Fruit fly (Drosophila melanogaster) whole organism, embryonic: ENCODE data around the gene CG17207.

ENCODE experiments used
- Atf-2 ChIP-seq: fragments of 200-800 bp; sonication (Bioruptor generic); optimal IDR thresholded peaks from 2 replicates; lab custom pipeline; 2016; ENCODE audit warnings: missing biosample characterization, missing genetic modification characterization
- CG12769 ChIP-seq: fragments of 200-800 bp; sonication (Bioruptor generic); optimal IDR thresholded peaks from 2 replicates; lab custom pipeline; 2019; ENCODE audit warnings: missing biosample characterization, mild to moderate bottlenecking, missing genetic modification characterization, moderate library complexity
- CG13287 ChIP-seq: fragments of 200-800 bp; sonication (Bioruptor generic); IDR thresholded peaks from 2 replicates; pipeline ENCODE4 v1.3.6; 2022; ENCODE audit warnings: missing biosample characterization, missing genetic modification characterization; ENCODE audit not compliant: partially characterized antibody
- CG14050 ChIP-seq: fragments of 200-800 bp; sonication (Bioruptor generic); IDR thresholded peaks from 3 replicates; pipeline ENCODE4 v1.3.6; 2022; ENCODE audit warnings: missing biosample characterization, missing genetic modification characterization
- CG14710 ChIP-seq: fragments of 200-800 bp; sonication (Bioruptor generic); optimal IDR thresholded peaks from 3 replicates; lab custom pipeline; 2019; ENCODE audit warnings: missing biosample characterization, mild to moderate bottlenecking, missing genetic modification characterization, moderate library complexity
- CG15514 ChIP-seq: fragments of 200-800 bp; sonication (Bioruptor generic); optimal IDR thresholded peaks from 3 replicates; lab custom pipeline; 2017; ENCODE audit warnings: missing biosample characterization, missing genetic modification characterization, mild to moderate bottlenecking, moderate library complexity, missing genetic modification reagents
- CG17186 ChIP-seq: fragments of 200-800 bp; sonication (Bioruptor generic); optimal IDR thresholded peaks from 3 replicates; lab custom pipeline; 2017; ENCODE audit warnings: missing biosample characterization, missing genetic modification reagents, missing genetic modification characterization
- CG17328 ChIP-seq: fragments of 200-800 bp; sonication (Bioruptor generic); IDR thresholded peaks from 2 replicates; pipeline ENCODE4 v1.3.6; 2022; ENCODE audit warnings: missing biosample characterization, missing genetic modification characterization
- CG17385 ChIP-seq: fragments of 200-800 bp; sonication (Bioruptor generic); optimal IDR thresholded peaks from 3 replicates; lab custom pipeline; 2018; ENCODE audit warnings: missing biosample characterization, mild to moderate bottlenecking, missing genetic modification characterization
- CG2889 ChIP-seq: fragments of 200-800 bp; sonication (Bioruptor generic); IDR thresholded peaks from 3 replicates; pipeline ENCODE4 v1.3.6; 2022; ENCODE audit warnings: missing biosample characterization, missing genetic modification characterization
- CG31365 ChIP-seq: fragments of 200-800 bp; sonication (Bioruptor generic); optimal IDR thresholded peaks from 2 replicates; lab custom pipeline; 2018; ENCODE audit warnings: missing biosample characterization, mild to moderate bottlenecking, missing genetic modification characterization
- CG33213 ChIP-seq: fragments of 200-800 bp; sonication (Bioruptor generic); optimal IDR thresholded peaks from 3 replicates; lab custom pipeline; 2016; ENCODE audit warnings: missing biosample characterization, missing genetic modification characterization
- CG3726 ChIP-seq: fragments of 200-800 bp; sonication (Bioruptor generic); IDR thresholded peaks from 3 replicates; pipeline ENCODE4, ENCODE4 v1.3.6; 2022; ENCODE audit warnings: missing biosample characterization, missing genetic modification characterization
- CG4854 ChIP-seq: fragments of 200-800 bp; sonication (Bioruptor generic); optimal IDR thresholded peaks from 2 replicates; lab custom pipeline; 2016; ENCODE audit warnings: missing biosample characterization, missing genetic modification characterization, inconsistent platforms
- CG6683 ChIP-seq: fragments of 200-800 bp; sonication (Bioruptor generic); optimal IDR thresholded peaks from 2 replicates; lab custom pipeline; 2017; ENCODE audit warnings: missing biosample characterization, mild to moderate bottlenecking, missing genetic modification characterization, missing genetic modification reagents
- CG6765 ChIP-seq: fragments of 200-800 bp; sonication (Bioruptor generic); optimal IDR thresholded peaks from 3 replicates; lab custom pipeline; 2017; ENCODE audit warnings: missing biosample characterization, mild to moderate bottlenecking, missing genetic modification characterization
- CG6813 ChIP-seq: fragments of 200-800 bp; sonication (Bioruptor generic); optimal IDR thresholded peaks from 2 replicates; lab custom pipeline; 2017; ENCODE audit warnings: missing biosample characterization, missing genetic modification characterization, mild to moderate bottlenecking, moderate library complexity, missing genetic modification reagents
- CG7372 ChIP-seq: fragments of 200-800 bp; sonication (Bioruptor generic); IDR thresholded peaks from 2 replicates; pipeline ENCODE4 v1.3.6; 2022; ENCODE audit warnings: missing biosample characterization, missing genetic modification characterization
- CkIIα-i1 ChIP-seq: fragments of 200-800 bp; sonication (Bioruptor generic); IDR thresholded peaks from 2 replicates; pipeline ENCODE4 v1.3.6; 2022; ENCODE audit warnings: missing biosample characterization, missing genetic modification characterization
- Dad ChIP-seq: fragments of 200-800 bp; sonication (Bioruptor generic); optimal IDR thresholded peaks from 3 replicates; lab custom pipeline; 2016; ENCODE audit warnings: missing biosample characterization, missing genetic modification characterization
- Doc3 ChIP-seq: fragments of 200-800 bp; sonication (Bioruptor generic); IDR thresholded peaks from 3 replicates; pipeline ENCODE4 v1.3.6; 2022; ENCODE audit warnings: missing biosample characterization, missing genetic modification characterization; ENCODE audit not compliant: partially characterized antibody
- Drgx ChIP-seq: fragments of 200-800 bp; sonication (Bioruptor generic); IDR thresholded peaks from 2 replicates; pipeline ENCODE4 v1.3.6; 2022; ENCODE audit warnings: missing biosample characterization, missing genetic modification characterization
- E2f2 ChIP-seq: fragments of 200-800 bp; sonication (Bioruptor generic); IDR thresholded peaks from 2 replicates; pipeline ENCODE4 v1.3.6; 2022; ENCODE audit warnings: missing biosample characterization, missing genetic modification characterization
- Eip74EF ChIP-seq, 2 experiments: fragments of 200-800 bp in 1 of 2; fragments of >200 bp in 1 of 2; sonication (Bioruptor generic) in 1 of 2; optimal IDR thresholded peaks; 2 replicates each; lab custom pipeline; 2017 to 2019; ENCODE audit warnings: missing biosample characterization in 2 of 2, missing genetic modification characterization in 2 of 2, mild to moderate bottlenecking in 1 of 2, moderate library complexity in 1 of 2
- Fer3 ChIP-seq: fragments of 200-800 bp; sonication (Bioruptor generic); optimal IDR thresholded peaks from 2 replicates; lab custom pipeline; 2018; ENCODE audit warnings: missing biosample characterization, mild to moderate bottlenecking, missing genetic modification characterization, moderate library complexity
- Gsc ChIP-seq: fragments of 200-800 bp; sonication (Bioruptor generic); IDR thresholded peaks from 2 replicates; pipeline ENCODE4 v1.3.6; 2022; ENCODE audit warnings: missing biosample characterization, missing genetic modification characterization
- HmgZ ChIP-seq: fragments of 200-800 bp; sonication (Bioruptor generic); optimal IDR thresholded peaks from 2 replicates; lab custom pipeline; 2018; ENCODE audit warnings: missing biosample characterization, mild to moderate bottlenecking, missing genetic modification characterization
- Hmr ChIP-seq: fragments of 200-800 bp; sonication (Bioruptor generic); optimal IDR thresholded peaks from 3 replicates; lab custom pipeline; 2017; ENCODE audit warnings: mild to moderate bottlenecking, missing biosample characterization, missing genetic modification reagents, missing genetic modification characterization
- Lim3 ChIP-seq: fragments of 200-800 bp; sonication (Bioruptor generic); IDR thresholded peaks from 2 replicates; pipeline ENCODE4 v1.3.6; 2022; ENCODE audit warnings: missing biosample characterization, missing genetic modification characterization
- MBD-R2 ChIP-seq: fragments of 200-800 bp; sonication (Bioruptor generic); IDR thresholded peaks from 2 replicates; pipeline ENCODE4 v1.3.6; 2022; ENCODE audit warnings: missing biosample characterization, missing genetic modification characterization
- MTF-1 ChIP-seq: fragments of 200-800 bp; sonication (Bioruptor generic); optimal IDR thresholded peaks from 2 replicates; lab custom pipeline; 2018; ENCODE audit warnings: missing biosample characterization, mild to moderate bottlenecking, missing genetic modification characterization, borderline replicate concordance
- Optix ChIP-seq: fragments of 200-800 bp; sonication (Bioruptor generic); IDR thresholded peaks from 3 replicates; pipeline ENCODE4 v1.3.6; 2022; ENCODE audit warnings: missing biosample characterization, missing genetic modification characterization
- Scr ChIP-seq: fragments of 200-800 bp; sonication (Bioruptor generic); IDR thresholded peaks from 2 replicates; pipeline ENCODE4 v1.3.6; 2022; ENCODE audit warnings: missing biosample characterization, missing genetic modification characterization; ENCODE audit not compliant: partially characterized antibody
- Spps ChIP-seq: fragments of 200-800 bp; sonication (Bioruptor generic); optimal IDR thresholded peaks from 2 replicates; lab custom pipeline; 2018; ENCODE audit warnings: missing biosample characterization, mild to moderate bottlenecking, missing genetic modification characterization
- Ssrp ChIP-seq: fragments of 200-800 bp; sonication (Bioruptor generic); optimal IDR thresholded peaks from 2 replicates; lab custom pipeline; 2018; ENCODE audit warnings: missing biosample characterization, mild to moderate bottlenecking, missing genetic modification characterization, moderate library complexity
- Stat92E ChIP-seq, 3 experiments: fragments of >200 bp in 2 of 3; fragments of 200-800 bp in 1 of 3; sonication (Bioruptor generic) in 1 of 3; optimal IDR thresholded peaks; 2 replicates each; lab custom pipeline; 2017 to 2019; ENCODE audit warnings: missing biosample characterization in 3 of 3, missing genetic modification characterization in 3 of 3, mild to moderate bottlenecking in 1 of 3, moderate library complexity in 1 of 3
- bowl ChIP-seq: fragments of 200-800 bp; sonication (Bioruptor generic); IDR thresholded peaks from 2 replicates; pipeline ENCODE4 v1.3.6; 2022; ENCODE audit warnings: missing biosample characterization, missing genetic modification characterization
- crc ChIP-seq: fragments of 200-800 bp; sonication (Bioruptor generic); optimal IDR thresholded peaks from 2 replicates; lab custom pipeline; 2016; ENCODE audit warnings: missing biosample characterization, missing genetic modification characterization
- dm ChIP-seq: fragments of 200-800 bp; sonication (Bioruptor generic); optimal IDR thresholded peaks from 3 replicates; lab custom pipeline; 2016; ENCODE audit warnings: missing biosample characterization, missing genetic modification characterization
- dmrt11E ChIP-seq: fragments of 200-800 bp; sonication (Bioruptor generic); optimal IDR thresholded peaks from 3 replicates; lab custom pipeline; 2018; ENCODE audit warnings: missing biosample characterization, mild to moderate bottlenecking, missing genetic modification characterization, moderate library complexity
- fd96Cb ChIP-seq: fragments of 200-800 bp; sonication (Bioruptor generic); optimal IDR thresholded peaks from 2 replicates; lab custom pipeline; 2018; ENCODE audit warnings: missing biosample characterization, mild to moderate bottlenecking, missing genetic modification characterization, moderate library complexity
- grau ChIP-seq: fragments of 200-800 bp; optimal IDR thresholded peaks from 3 replicates; lab custom pipeline; 2019; ENCODE audit warnings: missing biosample characterization, mild to moderate bottlenecking, missing genetic modification characterization, moderate library complexity
- inv ChIP-seq: fragments of 200-800 bp; sonication (Bioruptor generic); IDR thresholded peaks from 2 replicates; pipeline ENCODE4 v1.3.6; 2022; ENCODE audit warnings: missing biosample characterization, missing genetic modification characterization; ENCODE audit not compliant: partially characterized antibody
- mam ChIP-seq: fragments of 200-800 bp; sonication (Bioruptor generic); optimal IDR thresholded peaks from 3 replicates; lab custom pipeline; 2016; ENCODE audit warnings: missing biosample characterization, missing genetic modification characterization
- onecut ChIP-seq: fragments of 200-800 bp; sonication (Bioruptor generic); IDR thresholded peaks from 2 replicates; pipeline ENCODE4 v1.3.6; 2022; ENCODE audit warnings: missing biosample characterization, missing genetic modification characterization
- sens-2 ChIP-seq: fragments of 200-800 bp; sonication (Bioruptor generic); IDR thresholded peaks from 2 replicates; pipeline ENCODE4 v1.3.6; 2022; ENCODE audit warnings: missing biosample characterization, missing genetic modification characterization
- ssp ChIP-seq: fragments of 200-800 bp; sonication (Bioruptor generic); IDR thresholded peaks from 2 replicates; pipeline ENCODE4 v1.3.6; 2022; ENCODE audit warnings: missing biosample characterization, missing genetic modification characterization
- stwl ChIP-seq: fragments of 200-800 bp; sonication (Bioruptor generic); optimal IDR thresholded peaks from 3 replicates; lab custom pipeline; 2018; ENCODE audit warnings: missing biosample characterization, mild to moderate bottlenecking, missing genetic modification characterization, moderate library complexity
- tap ChIP-seq: fragments of 200-800 bp; optimal IDR thresholded peaks from 3 replicates; lab custom pipeline; 2019; ENCODE audit warnings: missing biosample characterization, mild to moderate bottlenecking, missing genetic modification characterization, moderate library complexity
- zen2 ChIP-seq: fragments of 200-800 bp; sonication (Bioruptor generic); IDR thresholded peaks from 3 replicates; pipeline ENCODE4 v1.3.6; 2022; ENCODE audit warnings: missing biosample characterization, missing genetic modification characterization; ENCODE audit not compliant: partially characterized antibody

The CG17207 gene

DNA sequence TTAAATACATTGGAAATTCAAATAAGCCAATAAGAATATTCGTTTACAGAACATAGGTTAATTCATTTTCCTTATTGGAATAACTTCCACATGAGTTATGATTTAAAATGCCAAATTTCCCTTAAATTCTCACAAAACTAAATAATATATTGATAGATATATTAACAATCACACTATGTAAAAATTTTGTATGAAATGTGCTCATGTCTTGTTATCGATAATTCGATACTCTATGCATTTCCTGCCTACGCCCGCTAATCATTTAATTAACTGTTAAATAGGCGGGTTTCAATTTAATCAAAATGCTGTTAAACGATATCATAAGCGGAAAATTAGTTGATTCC is 12.7 kb downstream of the CG17207 start, which contains the start of gene NANS (continued):
- TF ChIP-seq Gsc (no peak), CG15514 (GFP tag; lab: Kevin White, UChicago) (peak; percentile 34), stwl (tag; lab: Kevin White, UChicago) (peak; percentile 6), Drgx (GFP tag; lab: Robert Waterston, UW) (no peak), CG6813 (GFP tag; lab: Kevin White, UChicago) (no peak), E2f2 (GFP tag; lab: Robert Waterston, UW) (peak; percentile 57), Spps (tag; lab: Kevin White, UChicago) (no peak), CG14710 (peak; percentile 5), HmgZ (no peak), grau (tag; lab: Kevin White, UChicago) (no peak), dm (GFP tag; lab: Kevin White, UChicago) (no peak), sens-2 (GFP tag; lab: Robert Waterston, UW) (no peak), Eip74EF (GFP tag; optimal IDR thresholded peaks at IDR 0.05; lab: Kevin White, UChicago) (no peak), ssp (GFP tag; lab: Robert Waterston, UW) (no peak), Optix (GFP tag; lab: Robert Waterston, UW) (no peak), CG14050 (GFP tag; lab: Robert Waterston, UW) (no peak), crc (GFP tag; lab: Kevin White, UChicago) (no peak), zen2 (GFP tag; lab: Robert Waterston, UW) (no peak), Lim3 (GFP tag; lab: Robert Waterston, UW) (no peak), CG7372 (GFP tag; lab: Robert Waterston, UW) (no peak), CG12769 (tag; lab: Kevin White, UChicago) (no peak), CG33213 (GFP tag; lab: Kevin White, UChicago) (no peak), tap (no peak), CG4854 (no peak), CG17328 (GFP tag; lab: Robert Waterston, UW) (no peak), dmrt11E (tag; lab: Kevin White, UChicago) (no peak), CG13287 (peak; percentile 18; the same call in 1 of the 2 replicates), Ssrp (tag; lab: Kevin White, UChicago) (no peak), inv (GFP tag; lab: Robert Waterston, UW) (0 out of 2 replicates have a peak, but pooled peaks have one; percentile 4), CG17186 (GFP tag; lab: Kevin White, UChicago) (no peak), CG3726 (GFP tag; lab: Robert Waterston, UW) (no peak), Fer3 (peak; percentile 9), Hmr (GFP tag; lab: Kevin White, UChicago) (no peak), Atf-2 (no peak), MBD-R2 (GFP tag; lab: Robert Waterston, UW) (no peak), Doc3 (GFP tag; lab: Robert Waterston, UW) (no peak; the same call in 2 of the 3 replicates), CG2889 (GFP tag; lab: Robert Waterston, UW) (no peak), CkIIα-i1 (no peak), Dad (no peak), CG17385 (peak; percentile 21), MTF-1 (GFP tag; lab: Kevin White, UChicago) (no peak), CG31365 (tag; lab: Kevin White, UChicago) (no peak), Scr (GFP tag; lab: Robert Waterston, UW) (peak; percentile 47; the same call in 1 of the 2 replicates), mam (no peak), fd96Cb (tag; lab: Kevin White, UChicago) (no peak), CG6765 (GFP tag; lab: Kevin White, UChicago) (peak; percentile 3), Stat92E (GFP tag; optimal IDR thresholded peaks at IDR 0.05; lab: Kevin White, UChicago) (no peak), onecut (GFP tag; lab: Robert Waterston, UW) (no peak), CG6683 (GFP tag; lab: Kevin White, UChicago) (no peak), bowl (no peak)
